Worm (Caenorhabditis elegans) whole organism, young adult: Measurements from ENCODE around the gene irld-7.
"Not testable (repeated sequence)": the region's sequence is repeated elsewhere in the genome, so short reads cannot be mapped to it uniquely, and the experiment has no call there.

Experiments
- B0035.1 ChIP-seq: sonication (generic microtip); optimal IDR thresholded peaks from 2 replicates; lab custom pipeline; 2016; ENCODE audit warnings: missing genetic modification characterization, mild to moderate bottlenecking, missing compliant biosample characterization, missing genotype, missing genetic modification reagents
- B0336.3 ChIP-seq: fragments of 200-800 bp; sonication (Bioruptor generic); IDR thresholded peaks from 2 replicates; pipeline ENCODE4 v1.3.6; 2022; ENCODE audit warnings: missing genetic modification characterization, missing compliant biosample characterization
- F33H1.4 ChIP-seq: fragments of 200-800 bp; sonication (Bioruptor generic); IDR thresholded peaks from 2 replicates; pipeline ENCODE4 v1.3.6; 2022; ENCODE audit warnings: missing genetic modification reagents, missing genetic modification characterization, missing compliant biosample characterization
- F49E8.2 ChIP-seq: sonication (generic microtip); optimal IDR thresholded peaks from 3 replicates; lab custom pipeline; 2017; ENCODE audit warnings: missing genetic modification characterization, mild to moderate bottlenecking, missing compliant biosample characterization, antibody characterized with exemption, moderate library complexity; ENCODE audit not compliant: insufficient read depth
- K11D2.4 ChIP-seq: fragments of 200-800 bp; sonication (Bioruptor generic); IDR thresholded peaks from 2 replicates; pipeline ENCODE4 v1.3.6; 2022; ENCODE audit warnings: missing genetic modification reagents, missing genetic modification characterization, missing compliant biosample characterization
- Y53G8AR.9 ChIP-seq: fragments of 200-800 bp; sonication (Bioruptor generic); conservative IDR thresholded peaks from 2 replicates; pipeline ENCODE4 v1.3.6; 2022; ENCODE audit warnings: missing genetic modification reagents, missing genetic modification characterization, missing compliant biosample characterization
- Y56A3A.18 ChIP-seq: fragments of 200-800 bp; sonication (Bioruptor generic); IDR thresholded peaks from 2 replicates; pipeline ENCODE4 v1.3.6; 2022; ENCODE audit warnings: missing genetic modification reagents, missing genetic modification characterization, missing compliant biosample characterization
- Y95B8A.8 ChIP-seq: fragments of 200-800 bp; sonication (Bioruptor generic); IDR thresholded peaks from 2 replicates; pipeline ENCODE4 v1.3.6; 2022; ENCODE audit warnings: missing genetic modification reagents, missing genetic modification characterization, missing compliant biosample characterization
- atf-7 ChIP-seq: sonication (generic microtip); optimal IDR thresholded peaks from 2 replicates; lab custom pipeline; 2017; ENCODE audit warnings: mild to moderate bottlenecking, missing genetic modification characterization, missing compliant biosample characterization
- attf-5 ChIP-seq: fragments of 200-800 bp; sonication (Bioruptor generic); optimal IDR thresholded peaks from 2 replicates; lab custom pipeline; 2018; ENCODE audit warnings: mild to moderate bottlenecking, missing genetic modification characterization, missing compliant biosample characterization
- ccch-3 ChIP-seq: fragments of 200-800 bp; sonication (Bioruptor generic); optimal IDR thresholded peaks from 2 replicates; lab custom pipeline; 2018; ENCODE audit warnings: mild to moderate bottlenecking, missing genetic modification characterization, missing compliant biosample characterization
- cebp-1 ChIP-seq, 2 experiments: fragments of 200-800 bp in 1 of 2; sonication (Bioruptor generic) in 1 of 2; sonication (generic microtip) in 1 of 2; IDR thresholded peaks in 1 of 2; optimal IDR thresholded peaks in 1 of 2; 2 replicates each; pipeline versions ENCODE4 v1.3.6 to Lab custom; 2017 to 2022; ENCODE audit warnings: missing compliant biosample characterization in 2 of 2, missing genetic modification characterization in 2 of 2, mild to moderate bottlenecking in 1 of 2, missing genetic modification reagents in 1 of 2, moderate library complexity in 1 of 2
- ceh-100 ChIP-seq: fragments of 200-800 bp; sonication (Bioruptor generic); IDR thresholded peaks from 2 replicates; pipeline ENCODE4 v1.3.6; 2022; ENCODE audit warnings: missing genetic modification reagents, missing genetic modification characterization, missing compliant biosample characterization
- ceh-91 ChIP-seq: fragments of 200-800 bp; sonication (Bioruptor generic); IDR thresholded peaks from 2 replicates; pipeline ENCODE4 v1.3.6; 2022; ENCODE audit warnings: missing genetic modification reagents, missing genetic modification characterization, missing compliant biosample characterization
- egrh-3 ChIP-seq: fragments of 200-800 bp; sonication (Bioruptor generic); IDR thresholded peaks from 2 replicates; pipeline ENCODE4 v1.3.6; 2022; ENCODE audit warnings: missing genetic modification reagents, missing genetic modification characterization, missing compliant biosample characterization
- ekl-4 ChIP-seq: fragments of 200-800 bp; sonication (Bioruptor generic); IDR thresholded peaks from 2 replicates; pipeline ENCODE4 v1.3.6; 2022; ENCODE audit warnings: missing genetic modification reagents, missing genetic modification characterization, missing compliant biosample characterization
- gei-17 ChIP-seq: fragments of 200-800 bp; sonication (Bioruptor generic); optimal IDR thresholded peaks from 2 replicates; lab custom pipeline; 2018; ENCODE audit warnings: mild to moderate bottlenecking, missing genetic modification characterization, missing compliant biosample characterization
- him-1 ChIP-seq: sonication (generic microtip); optimal IDR thresholded peaks from 2 replicates; lab custom pipeline; 2016; ENCODE audit warnings: missing genotype, missing genetic modification reagents, missing genetic modification characterization, missing compliant biosample characterization
- hmg-1.2 ChIP-seq: fragments of 200-800 bp; sonication (Bioruptor generic); IDR thresholded peaks from 2 replicates; pipeline ENCODE4 v1.3.6; 2022; ENCODE audit warnings: missing genetic modification reagents, missing genetic modification characterization, missing compliant biosample characterization
- hsf-1 ChIP-seq: fragments of 200-800 bp; sonication (Bioruptor generic); IDR thresholded peaks from 2 replicates; pipeline ENCODE4 v1.3.6; 2022; ENCODE audit warnings: missing genetic modification reagents, missing genetic modification characterization, missing compliant biosample characterization
- let-607 ChIP-seq, 2 experiments: fragments of 200-800 bp in 1 of 2; sonication (Bioruptor generic) in 1 of 2; sonication (generic microtip) in 1 of 2; optimal IDR thresholded peaks; 2 replicates each; lab custom pipeline; 2016 to 2018; ENCODE audit warnings: mild to moderate bottlenecking in 2 of 2, missing compliant biosample characterization in 2 of 2, missing genetic modification characterization in 2 of 2, moderate library complexity in 2 of 2, missing genotype in 1 of 2
- lin-26 ChIP-seq: fragments of 200-800 bp; sonication (Bioruptor generic); IDR thresholded peaks from 2 replicates; pipeline ENCODE4 v1.3.6; 2022; ENCODE audit warnings: missing genetic modification reagents, missing genetic modification characterization, missing compliant biosample characterization
- madf-10 ChIP-seq: sonication (generic microtip); optimal IDR thresholded peaks from 2 replicates; lab custom pipeline; 2016; ENCODE audit warnings: mild to moderate bottlenecking, missing genetic modification characterization, missing compliant biosample characterization
- madf-6 ChIP-seq: fragments of 200-800 bp; sonication (Bioruptor generic); IDR thresholded peaks from 2 replicates; pipeline ENCODE4 v1.3.6; 2022; ENCODE audit warnings: missing genetic modification reagents, missing genetic modification characterization, missing compliant biosample characterization
- nfyb-1 ChIP-seq: fragments of 200-800 bp; sonication (Bioruptor generic); IDR thresholded peaks from 2 replicates; pipeline ENCODE4 v1.3.6; 2022; ENCODE audit warnings: missing genetic modification reagents, missing genetic modification characterization, missing compliant biosample characterization
- nhr-179 ChIP-seq: sonication (generic microtip); optimal IDR thresholded peaks from 2 replicates; lab custom pipeline; 2016; ENCODE audit warnings: mild to moderate bottlenecking, missing genetic modification characterization, missing compliant biosample characterization
- nhr-80 ChIP-seq: sonication (generic microtip); optimal IDR thresholded peaks from 2 replicates; lab custom pipeline; 2016; ENCODE audit warnings: missing genetic modification characterization, missing compliant biosample characterization
- pha-4 ChIP-seq: fragments of 150-350 bp; sonication (generic microtip); optimal IDR thresholded peaks from 2 replicates; lab custom pipeline; 2014; ENCODE audit warnings: missing biosample characterization, missing genetic modification reagents, missing genetic modification characterization
- repo-1 ChIP-seq: sonication (generic microtip); optimal IDR thresholded peaks from 2 replicates; lab custom pipeline; 2017; ENCODE audit warnings: mild to moderate bottlenecking, missing genetic modification characterization, missing compliant biosample characterization
- rpc-1 ChIP-seq, 2 experiments: fragments of 150-350 bp in 1 of 2; sonication (generic microtip) in 1 of 2; optimal IDR thresholded peaks; 2 replicates each; lab custom pipeline; 2014 to 2018; ENCODE audit warnings: missing biosample characterization in 1 of 2, missing genetic modification characterization in 1 of 2, missing genetic modification reagents in 1 of 2, missing genotype in 1 of 2
- snpc-3.4 ChIP-seq: sonication (generic microtip); optimal IDR thresholded peaks from 2 replicates; lab custom pipeline; 2017; ENCODE audit warnings: missing genetic modification characterization, mild to moderate bottlenecking, missing compliant biosample characterization, antibody characterized with exemption, moderate library complexity, missing genotype, missing genetic modification reagents
- snpc-4 ChIP-seq, 5 experiments: fragments of 150-350 bp in 1 of 5; sonication (generic microtip) in 4 of 5; optimal IDR thresholded peaks; 2 replicates each; lab custom pipeline; 2014 to 2018; ENCODE audit warnings: missing genetic modification characterization in 5 of 5, missing biosample characterization in 3 of 5, antibody characterized with exemption in 2 of 5, mild to moderate bottlenecking in 2 of 5, missing compliant biosample characterization in 2 of 5, missing genotype in 2 of 5, moderate library complexity in 2 of 5, missing genetic modification reagents in 1 of 5
- tbp1 ChIP-seq: fragments of 200-800 bp; sonication (Bioruptor generic); optimal IDR thresholded peaks from 2 replicates; lab custom pipeline; 2018; ENCODE audit warnings: mild to moderate bottlenecking, missing genetic modification characterization, missing compliant biosample characterization
- xnd-1 ChIP-seq: sonication (generic microtip); optimal IDR thresholded peaks from 2 replicates; lab custom pipeline; 2016; ENCODE audit warnings: missing genotype, missing genetic modification reagents, missing genetic modification characterization, missing compliant biosample characterization
- zim-3 ChIP-seq: sonication (generic microtip); optimal IDR thresholded peaks from 2 replicates; lab custom pipeline; 2017; ENCODE audit warnings: mild to moderate bottlenecking, missing genetic modification characterization, moderate library complexity, missing compliant biosample characterization
- ztf-22 ChIP-seq: fragments of 200-800 bp; sonication (Bioruptor generic); optimal IDR thresholded peaks from 2 replicates; lab custom pipeline; 2018; ENCODE audit warnings: mild to moderate bottlenecking, missing genetic modification characterization, moderate library complexity, missing compliant biosample characterization

The irld-7 gene

ce11 chrIV:6551359-6552031 lies 38.7 kb upstream of the irld-7 start:
- not testable (repeated sequence) for TF ChIP-seq rpc-1 (optimal IDR thresholded peaks at IDR 0.05; lab: Kevin White, UChicago); snpc-4 (GFP tag; optimal IDR thresholded peaks at IDR 0.05; lab: Kevin White, UChicago)
- peak; percentile 57 for TF ChIP-seq rpc-1 (tag; optimal IDR thresholded peaks at IDR 0.05; lab: Kevin White, UChicago)
- TF ChIP-seq snpc-4 (tag; optimal IDR thresholded peaks at IDR 0.05; lab: Kevin White, UChicago) = peak in 1 of 4 experiments; percentile 5

- TF ChIP-seq Y56A3A.18 (GFP tag; lab: Robert Waterston, UW) = no peak
- no peak for TF ChIP-seq F33H1.4
- no peak for TF ChIP-seq lin-26 (GFP tag; lab: Robert Waterston, UW)
- no peak for TF ChIP-seq gei-17 (GFP tag; lab: Kevin White, UChicago)
- 0 out of 2 replicates have a peak, but pooled peaks have one; percentile 23 for TF ChIP-seq Y53G8AR.9 (GFP tag; lab: Robert Waterston, UW)
- no peak for TF ChIP-seq let-607 (tag; optimal IDR thresholded peaks at IDR 0.05; lab: Kevin White, UChicago)
- no peak for TF ChIP-seq B0035.1
- TF ChIP-seq nfyb-1 (GFP tag; lab: Robert Waterston, UW) = 0 out of 2 replicates have a peak, but pooled peaks have one; percentile 7
- TF ChIP-seq cebp-1 (GFP tag; IDR thresholded peaks at IDR 0.05; lab: Robert Waterston, UW) = no peak
- peak; percentile 27 for TF ChIP-seq cebp-1 (tag; optimal IDR thresholded peaks at IDR 0.05; lab: Kevin White, UChicago)
- TF ChIP-seq ceh-100 (GFP tag; lab: Robert Waterston, UW) = no peak
- TF ChIP-seq B0336.3 (GFP tag; lab: Robert Waterston, UW) = peak; percentile 48; the same call in 1 of the 2 replicates
- TF ChIP-seq snpc-3.4 (tag; lab: Kevin White, UChicago) = no peak
- no peak for TF ChIP-seq snpc-4 (GFP tag; optimal IDR thresholded peaks at IDR 0.05; lab: Kevin White, UChicago)
- TF ChIP-seq snpc-4 (tag; optimal IDR thresholded peaks at IDR 0.05; lab: Kevin White, UChicago) = peak in 1 of 4 experiments; percentile 9
- TF ChIP-seq K11D2.4 (GFP tag; lab: Robert Waterston, UW) = no peak
- 0 out of 2 replicates have a peak, but pooled peaks have one; percentile 29 for TF ChIP-seq madf-6 (GFP tag; lab: Robert Waterston, UW)
- TF ChIP-seq egrh-3 = no peak
- TF ChIP-seq hmg-1.2 = 0 out of 2 replicates have a peak, but pooled peaks have one; percentile 12
- TF ChIP-seq F49E8.2 (tag; lab: Kevin White, UChicago) = no peak
- no peak for TF ChIP-seq xnd-1
- no peak for TF ChIP-seq him-1
- peak; percentile 56 for TF ChIP-seq repo-1 (tag; lab: Kevin White, UChicago)
- peak; percentile 6 for TF ChIP-seq ztf-22 (GFP tag; lab: Kevin White, UChicago)
- 0 out of 2 replicates have a peak, but pooled peaks have one; percentile 22 for TF ChIP-seq Y95B8A.8 (GFP tag; lab: Robert Waterston, UW)
- 0 out of 2 replicates have a peak, but pooled peaks have one; percentile 10 for TF ChIP-seq hsf-1
Observed at ce11 chrIV:6552036-6552435, 38.1 kb upstream of the irld-7 start.

ce11 chrIV:6554865-6555264 lies 35.3 kb upstream of the irld-7 start:
- TF ChIP-seq Y95B8A.8 (GFP tag; lab: Robert Waterston, UW) (0 out of 2 replicates have a peak, but pooled peaks have one; percentile 46), B0336.3 (GFP tag; lab: Robert Waterston, UW) (peak; percentile 61; the same call in 1 of the 2 replicates), madf-10 (peak; percentile 44), zim-3 (no peak), cebp-1 (GFP tag; IDR thresholded peaks at IDR 0.05; lab: Robert Waterston, UW) (no peak), cebp-1 (tag; optimal IDR thresholded peaks at IDR 0.05; lab: Kevin White, UChicago) (peak; percentile 31), lin-26 (GFP tag; lab: Robert Waterston, UW) (no peak), pha-4 (peak; percentile 12), ekl-4 (GFP tag; lab: Robert Waterston, UW) (0 out of 2 replicates have a peak, but pooled peaks have one; percentile 29), ceh-91 (GFP tag; lab: Robert Waterston, UW) (no peak), attf-5 (GFP tag; lab: Kevin White, UChicago) (peak; percentile 1), ccch-3 (GFP tag; lab: Kevin White, UChicago) (no peak), tbp1 (GFP tag; lab: Kevin White, UChicago) (peak; percentile 25), nhr-179 (tag; lab: Kevin White, UChicago) (no peak), atf-7 (peak; percentile 28), nhr-80 (tag; lab: Kevin White, UChicago) (peak; percentile 96)
